Fruit fly (Drosophila melanogaster): ENCODE results near the gene CG4174.

The CG4174 gene

dm6 chr3L:18620988-18621734, 3.4 kb upstream of the CG4174 start (continued):
- TF ChIP-seq ash1 (GFP tag; optimal IDR thresholded peaks at IDR 0.05) (no peak), CG16813 (GFP tag; IDR thresholded peaks at IDR 0.05; ENCODE audit: partially characterized antibody) (peak; percentile 72), Ets65A (GFP tag) (peak; percentile 75), slou (GFP tag; optimal IDR thresholded peaks at IDR 0.05) (no peak), Scr (GFP tag; IDR thresholded peaks at IDR 0.05; ENCODE audit: partially characterized antibody) (peak; percentile 75), CG11093 (GFP tag; IDR thresholded peaks at IDR 0.05) (no peak), rib (GFP tag; IDR thresholded peaks at IDR 0.05) (0 out of 2 replicates have a peak, but pooled peaks have one; percentile 41), CG7745 (tag; optimal IDR thresholded peaks at IDR 0.05) (no peak), CG33557 (GFP tag; optimal IDR thresholded peaks at IDR 0.05) (no peak), Hmr (GFP tag; optimal IDR thresholded peaks at IDR 0.05) (peak; percentile 67), dm (GFP tag; optimal IDR thresholded peaks at IDR 0.05) (peak; percentile 16), Sox100B (GFP tag; optimal IDR thresholded peaks at IDR 0.05) (peak; percentile 39), CG2875 (GFP tag; optimal IDR thresholded peaks at IDR 0.05) (no peak), Dek (tag; optimal IDR thresholded peaks at IDR 0.05) (no peak), Max (GFP tag; optimal IDR thresholded peaks at IDR 0.05) (no peak), Usf (GFP tag; optimal IDR thresholded peaks at IDR 0.05) (no peak), CG1233 (GFP tag; optimal IDR thresholded peaks at IDR 0.05) (no peak), CG14710 (tag; optimal IDR thresholded peaks at IDR 0.05) (peak; percentile 47), CG10209 (GFP tag; optimal IDR thresholded peaks at IDR 0.05) (peak; percentile 38), Myb (GFP tag; optimal IDR thresholded peaks at IDR 0.05) (peak; percentile 4), CG6765 (GFP tag; optimal IDR thresholded peaks at IDR 0.05) (no peak), gem (tag; optimal IDR thresholded peaks at IDR 0.05) (peak; percentile 62), Atf-2 (GFP tag; optimal IDR thresholded peaks at IDR 0.05) (no peak), schlank (tag; optimal IDR thresholded peaks at IDR 0.05) (peak; percentile 63), Drgx (GFP tag; IDR thresholded peaks at IDR 0.05) (peak; percentile 19), HLHmδ (GFP tag; optimal IDR thresholded peaks at IDR 0.05) (peak; percentile 40), CG2129 (GFP tag; IDR thresholded peaks at IDR 0.05; ENCODE audit: partially characterized antibody) (peak; percentile 39), NK7.1 (GFP tag; optimal IDR thresholded peaks at IDR 0.05) (peak; percentile 35), lilli (GFP tag; optimal IDR thresholded peaks at IDR 0.05) (peak; percentile 67), CG12104 (GFP tag; optimal IDR thresholded peaks at IDR 0.05) (no peak), CG32772 (GFP tag; IDR thresholded peaks at IDR 0.05) (no peak), CG7271 (tag; optimal IDR thresholded peaks at IDR 0.05) (no peak), Nf-YB (GFP tag; optimal IDR thresholded peaks at IDR 0.05) (no peak), Ptx1 (GFP tag; IDR thresholded peaks at IDR 0.05) (0 out of 2 replicates have a peak, but pooled peaks have one; percentile 15), C15 (GFP tag; IDR thresholded peaks at IDR 0.05) (no peak), CG9797 (GFP tag; optimal IDR thresholded peaks at IDR 0.05) (no peak), Lhr (GFP tag; optimal IDR thresholded peaks at IDR 0.05) (peak; percentile 45), scrt (GFP tag; optimal IDR thresholded peaks at IDR 0.05) (peak; percentile 57), psq (GFP tag; optimal IDR thresholded peaks at IDR 0.05) (no peak), CG2199 (GFP tag; IDR thresholded peaks at IDR 0.05) (no peak), ttk (GFP tag; IDR thresholded peaks at IDR 0.05) (peak; percentile 41; the same call in 1 of the 2 replicates), pfk (GFP tag; optimal IDR thresholded peaks at IDR 0.05) (no peak), twi (tag; optimal IDR thresholded peaks at IDR 0.05) (peak; percentile 14), CG7987 (GFP tag; optimal IDR thresholded peaks at IDR 0.05) (no peak), toy (GFP tag; IDR thresholded peaks at IDR 0.05) (no peak), Camta (GFP tag; optimal IDR thresholded peaks at IDR 0.05) (no peak), wdn (GFP tag; IDR thresholded peaks at IDR 0.05) (peak; percentile 62), Aef1 (GFP tag; IDR thresholded peaks at IDR 0.05) (0 out of 3 replicates have a peak, but pooled peaks have one; percentile 12), p53 (GFP tag; optimal IDR thresholded peaks at IDR 0.05) (peak; percentile 39)

Measured in whole organism, embryonic.